Worm (Caenorhabditis elegans) whole organism, late embryonic: ENCODE results near the gene F23B12.7.

Experiments used
- C38D4.7 ChIP-seq: fragments of 200-800 bp; sonication (Bioruptor generic); optimal IDR thresholded peaks from 2 replicates; lab custom pipeline; 2018; ENCODE audit warnings: mild to moderate bottlenecking, missing genetic modification characterization, moderate library complexity, missing compliant biosample characterization
- F13H6.1 ChIP-seq: sonication (generic microtip); optimal IDR thresholded peaks from 2 replicates; lab custom pipeline; 2016; ENCODE audit warnings: missing genetic modification characterization, missing compliant biosample characterization
- K02D7.2 ChIP-seq: sonication (generic microtip); optimal IDR thresholded peaks from 2 replicates; lab custom pipeline; 2017; ENCODE audit warnings: mild to moderate bottlenecking, missing genetic modification characterization, missing compliant biosample characterization
- ceh-19 ChIP-seq: fragments of 200-800 bp; sonication (Bioruptor generic); optimal IDR thresholded peaks from 2 replicates; lab custom pipeline; 2018; ENCODE audit warnings: mild to moderate bottlenecking, missing genetic modification characterization, missing compliant biosample characterization
- ceh-2 ChIP-seq: sonication (generic microtip); optimal IDR thresholded peaks from 2 replicates; lab custom pipeline; 2016; ENCODE audit warnings: missing genotype, missing genetic modification characterization, missing compliant biosample characterization
- ceh-22 ChIP-seq: sonication (generic microtip); optimal IDR thresholded peaks from 2 replicates; lab custom pipeline; 2017; ENCODE audit warnings: missing biosample characterization, missing genetic modification characterization
- ceh-31 ChIP-seq: sonication (generic microtip); optimal IDR thresholded peaks from 2 replicates; lab custom pipeline; 2016; ENCODE audit warnings: missing genetic modification characterization, missing compliant biosample characterization
- ceh-34 ChIP-seq: sonication (generic microtip); optimal IDR thresholded peaks from 2 replicates; lab custom pipeline; 2016; ENCODE audit warnings: mild to moderate bottlenecking, missing genetic modification characterization, missing compliant biosample characterization
- ceh-6 ChIP-seq: fragments of 200-800 bp; sonication (Bioruptor generic); optimal IDR thresholded peaks from 2 replicates; lab custom pipeline; 2018; ENCODE audit warnings: mild to moderate bottlenecking, missing genetic modification characterization, missing compliant biosample characterization
- ceh-9 ChIP-seq: sonication (generic microtip); optimal IDR thresholded peaks from 2 replicates; lab custom pipeline; 2016; ENCODE audit warnings: mild to moderate bottlenecking, missing genetic modification characterization, inconsistent platforms, missing compliant biosample characterization
- che-1 ChIP-seq: sonication (generic microtip); optimal IDR thresholded peaks from 2 replicates; lab custom pipeline; 2016; ENCODE audit warnings: mild to moderate bottlenecking, missing genetic modification characterization, missing compliant biosample characterization
- dve-1 ChIP-seq: sonication (generic microtip); optimal IDR thresholded peaks from 2 replicates; lab custom pipeline; 2017; ENCODE audit warnings: antibody characterized with exemption, mild to moderate bottlenecking, missing genetic modification characterization, missing compliant biosample characterization
- elt-2 ChIP-seq: sonication (generic microtip); optimal IDR thresholded peaks from 2 replicates; lab custom pipeline; 2016; ENCODE audit warnings: missing genetic modification reagents, missing genetic modification characterization, missing compliant biosample characterization
- ets-4 ChIP-seq: sonication (generic microtip); optimal IDR thresholded peaks from 2 replicates; lab custom pipeline; 2016; ENCODE audit warnings: missing genetic modification characterization, missing compliant biosample characterization
- eyg-1 ChIP-seq: sonication (generic microtip); optimal IDR thresholded peaks from 2 replicates; lab custom pipeline; 2016; ENCODE audit warnings: missing genotype, missing genetic modification characterization, missing compliant biosample characterization
- fax-1 ChIP-seq: sonication (generic microtip); optimal IDR thresholded peaks from 2 replicates; lab custom pipeline; 2016; ENCODE audit warnings: missing genotype, missing genetic modification characterization, missing compliant biosample characterization
- gmeb-2 ChIP-seq: sonication (generic microtip); optimal IDR thresholded peaks from 2 replicates; lab custom pipeline; 2016; ENCODE audit warnings: missing genetic modification characterization, inconsistent platforms, missing compliant biosample characterization
- lin-11 ChIP-seq: fragments of 200-800 bp; sonication (Bioruptor generic); optimal IDR thresholded peaks from 2 replicates; lab custom pipeline; 2018; ENCODE audit warnings: mild to moderate bottlenecking, missing genetic modification characterization, missing compliant biosample characterization
- madf-2 ChIP-seq: sonication (generic microtip); optimal IDR thresholded peaks from 2 replicates; lab custom pipeline; 2017; ENCODE audit warnings: missing genetic modification characterization, missing compliant biosample characterization
- mec-3 ChIP-seq: sonication (generic microtip); optimal IDR thresholded peaks from 2 replicates; lab custom pipeline; 2016; ENCODE audit warnings: borderline replicate concordance, missing genetic modification characterization, missing compliant biosample characterization
- nfya-1 ChIP-seq: sonication (generic microtip); optimal IDR thresholded peaks from 2 replicates; lab custom pipeline; 2017; ENCODE audit warnings: missing genetic modification characterization, mild to moderate bottlenecking, missing compliant biosample characterization, antibody characterized with exemption, moderate library complexity
- nhr-11 ChIP-seq: fragments of 150-350 bp; optimal IDR thresholded peaks from 2 replicates; lab custom pipeline; 2014; ENCODE audit warnings: missing biosample characterization, missing genetic modification characterization
- nhr-232 ChIP-seq: sonication (generic microtip); optimal IDR thresholded peaks from 2 replicates; lab custom pipeline; 2016; ENCODE audit warnings: missing genetic modification characterization, missing compliant biosample characterization
- npax-4 ChIP-seq: sonication (generic microtip); optimal IDR thresholded peaks from 2 replicates; lab custom pipeline; 2016; ENCODE audit warnings: missing genetic modification characterization, missing compliant biosample characterization
- odd-2 ChIP-seq: sonication (generic microtip); optimal IDR thresholded peaks from 2 replicates; lab custom pipeline; 2017; ENCODE audit warnings: antibody characterized with exemption, mild to moderate bottlenecking, missing genetic modification characterization, missing compliant biosample characterization
- pat-9 ChIP-seq: fragments of 200-800 bp; sonication (Bioruptor generic); optimal IDR thresholded peaks from 2 replicates; lab custom pipeline; 2018; ENCODE audit warnings: mild to moderate bottlenecking, missing genetic modification characterization, moderate library complexity, missing compliant biosample characterization
- pha-2 ChIP-seq: sonication (generic microtip); optimal IDR thresholded peaks from 2 replicates; lab custom pipeline; 2017; ENCODE audit warnings: mild to moderate bottlenecking, missing genetic modification characterization, missing compliant biosample characterization
- pha-4 ChIP-seq: fragments of 150-350 bp; optimal IDR thresholded peaks from 2 replicates; lab custom pipeline; 2018; ENCODE audit warnings: missing biosample characterization, missing genetic modification reagents, missing genetic modification characterization
- pros-1 ChIP-seq: fragments of 150-350 bp; optimal IDR thresholded peaks from 2 replicates; lab custom pipeline; 2014; ENCODE audit warnings: missing biosample characterization, missing genetic modification reagents, missing genetic modification characterization
- sox-4 ChIP-seq: sonication (generic microtip); optimal IDR thresholded peaks from 2 replicates; lab custom pipeline; 2017; ENCODE audit warnings: mild to moderate bottlenecking, missing genetic modification characterization, inconsistent platforms, missing compliant biosample characterization
- syd-9 ChIP-seq: sonication (generic microtip); optimal IDR thresholded peaks from 2 replicates; lab custom pipeline; 2016; ENCODE audit warnings: mild to moderate bottlenecking, missing genetic modification characterization, moderate library complexity, missing compliant biosample characterization
- tbx-2 ChIP-seq: sonication (generic microtip); optimal IDR thresholded peaks from 2 replicates; lab custom pipeline; 2016; ENCODE audit warnings: missing genetic modification characterization, missing compliant biosample characterization
- tbx-7 ChIP-seq: sonication (generic microtip); optimal IDR thresholded peaks from 2 replicates; lab custom pipeline; 2016; ENCODE audit warnings: missing genotype, missing genetic modification characterization, missing compliant biosample characterization
- ttx-3 ChIP-seq: sonication (generic microtip); optimal IDR thresholded peaks from 2 replicates; lab custom pipeline; 2016; ENCODE audit warnings: missing genetic modification reagents, missing genetic modification characterization, missing compliant biosample characterization
- unc-3 ChIP-seq, 2 experiments: fragments of 200-800 bp in 1 of 2; sonication (Bioruptor generic) in 1 of 2; sonication (generic microtip) in 1 of 2; conservative IDR thresholded peaks in 1 of 2; optimal IDR thresholded peaks in 1 of 2; 2 replicates each; pipeline versions ENCODE4 v1.3.6 to Lab custom; 2016 to 2022; ENCODE audit warnings: missing compliant biosample characterization in 2 of 2, missing genetic modification characterization in 2 of 2, missing genetic modification reagents in 1 of 2
- unc-55 ChIP-seq: sonication (generic microtip); optimal IDR thresholded peaks from 2 replicates; lab custom pipeline; 2017; ENCODE audit warnings: missing biosample characterization, missing genetic modification reagents, missing genetic modification characterization
- unc-86 ChIP-seq: sonication (generic microtip); optimal IDR thresholded peaks from 2 replicates; lab custom pipeline; 2016; ENCODE audit warnings: missing genetic modification characterization, missing compliant biosample characterization
- zip-5 ChIP-seq: sonication (generic microtip); optimal IDR thresholded peaks from 2 replicates; lab custom pipeline; 2016; ENCODE audit warnings: missing genetic modification characterization, missing compliant biosample characterization

The F23B12.7 gene

DNA sequence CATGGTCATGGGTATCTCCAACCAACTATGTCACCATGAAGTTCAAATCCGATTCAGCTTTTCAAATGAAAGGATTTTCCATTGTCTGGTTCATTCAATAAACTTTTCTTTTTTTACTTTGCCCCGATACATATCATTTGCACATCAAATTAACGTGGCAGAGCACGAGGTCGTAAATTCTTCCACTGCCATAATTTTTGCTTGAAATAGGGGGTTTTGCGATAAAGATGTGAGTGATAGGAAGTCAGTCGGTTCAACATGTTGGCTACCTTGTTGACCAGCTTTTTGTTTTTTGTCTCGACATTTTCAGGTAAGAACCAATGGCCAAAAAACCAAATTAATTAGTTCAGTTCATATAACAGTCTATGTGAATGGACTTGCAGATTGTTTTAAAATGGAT is 27.2 kb downstream of the F23B12.7 start, which contains the start of gene clec-54:
clec-54 (plus strand) TSS at position 224 of the 400 bp plus-strand sequence.
- no peak for TF ChIP-seq tbx-2 (tag; lab: Kevin White, UChicago)
- no peak for TF ChIP-seq unc-55 (GFP tag; lab: Kevin White, UChicago)
- no peak for TF ChIP-seq npax-4 (tag; lab: Kevin White, UChicago)
- TF ChIP-seq unc-3 (GFP tag; conservative IDR thresholded peaks at IDR 0.05; lab: Robert Waterston, UW), result no peak
- TF ChIP-seq unc-3 (tag; optimal IDR thresholded peaks at IDR 0.05; lab: Kevin White, UChicago), result no peak
- no peak for TF ChIP-seq che-1 (tag; lab: Kevin White, UChicago)
- TF ChIP-seq nhr-232 (tag; lab: Kevin White, UChicago), result no peak
- TF ChIP-seq ceh-31 (tag; lab: Kevin White, UChicago), result no peak
- TF ChIP-seq lin-11 (tag; lab: Kevin White, UChicago), result no peak
- no peak for TF ChIP-seq ceh-6 (GFP tag; lab: Kevin White, UChicago)
- no peak for TF ChIP-seq syd-9 (tag; lab: Kevin White, UChicago)
- no peak for TF ChIP-seq ceh-22 (tag; lab: Kevin White, UChicago)
- TF ChIP-seq tbx-7 (tag; lab: Kevin White, UChicago), result no peak
- no peak for TF ChIP-seq sox-4 (tag; lab: Kevin White, UChicago)
- no peak for TF ChIP-seq nhr-11 (tag; lab: Kevin White, UChicago)
- TF ChIP-seq ets-4 (tag; lab: Kevin White, UChicago), result no peak

DNA sequence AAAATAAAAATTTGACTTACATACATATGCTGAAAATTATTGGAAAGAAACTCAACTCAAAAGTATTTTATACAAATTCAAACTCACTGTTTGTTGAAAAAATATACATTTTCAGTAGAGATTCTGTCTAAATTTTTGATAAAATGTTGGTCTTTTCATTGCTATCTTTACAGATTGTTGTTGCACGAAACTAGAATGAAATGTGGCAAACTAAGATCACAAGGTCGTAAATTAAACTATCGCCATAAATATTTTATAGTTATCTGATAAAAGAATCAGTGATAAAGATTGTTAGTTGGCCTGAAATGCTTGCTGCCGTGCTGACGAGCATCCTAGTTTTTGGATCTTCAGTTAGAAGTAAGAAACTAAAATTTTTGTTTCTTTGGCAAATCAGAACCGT is 29.5 kb downstream of the F23B12.7 start, which contains the start of gene clec-55:
clec-55 (plus strand) TSS at position 301 of the 400 bp plus-strand sequence.
- TF ChIP-seq nhr-11 (tag; lab: Kevin White, UChicago), result no peak
- no peak for TF ChIP-seq mec-3 (tag; lab: Kevin White, UChicago)
- TF ChIP-seq unc-86 (tag; lab: Kevin White, UChicago), result no peak
- no peak for TF ChIP-seq zip-5 (tag; lab: Kevin White, UChicago)
- no peak for TF ChIP-seq elt-2 (tag; lab: Kevin White, UChicago)
- TF ChIP-seq pros-1 (tag; lab: Kevin White, UChicago), result no peak
- no peak for TF ChIP-seq ceh-9 (tag; lab: Kevin White, UChicago)
- TF ChIP-seq nhr-232 (tag; lab: Kevin White, UChicago), result no peak
- no peak for TF ChIP-seq ceh-19 (GFP tag; lab: Kevin White, UChicago)
- no peak for TF ChIP-seq ceh-34 (tag; lab: Kevin White, UChicago)
- TF ChIP-seq odd-2 (tag; lab: Kevin White, UChicago), result no peak

DNA sequence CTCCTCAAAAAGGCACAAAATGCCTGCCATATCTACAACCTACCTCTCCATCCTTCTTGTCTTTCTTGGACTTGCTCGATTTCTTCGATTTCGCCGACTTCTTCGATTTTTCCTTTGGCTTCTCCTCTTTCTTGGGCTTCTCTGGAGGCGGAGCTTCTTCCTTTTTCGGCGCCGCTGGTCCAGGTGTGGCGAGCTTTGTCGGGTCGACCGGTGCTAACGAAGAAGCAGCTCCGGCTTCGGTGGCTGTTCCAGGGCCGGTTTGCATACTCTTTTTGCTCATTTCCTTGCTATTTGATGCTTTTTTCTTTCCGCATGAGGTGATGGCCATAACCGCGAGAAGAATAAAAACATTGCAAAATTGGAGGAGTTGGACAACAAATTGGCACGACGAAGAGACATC is 31.0 kb downstream of the F23B12.7 start:
- no peak for TF ChIP-seq K02D7.2 (tag; lab: Kevin White, UChicago)
- TF ChIP-seq ceh-19 (GFP tag; lab: Kevin White, UChicago), result no peak
- TF ChIP-seq ttx-3, result no peak
- TF ChIP-seq dve-1 (tag; lab: Kevin White, UChicago), result no peak
- TF ChIP-seq C38D4.7 (GFP tag; lab: Kevin White, UChicago), result no peak
- no peak for TF ChIP-seq eyg-1 (tag; lab: Kevin White, UChicago)
- TF ChIP-seq pha-4 (tag; lab: Kevin White, UChicago), result no peak

DNA sequence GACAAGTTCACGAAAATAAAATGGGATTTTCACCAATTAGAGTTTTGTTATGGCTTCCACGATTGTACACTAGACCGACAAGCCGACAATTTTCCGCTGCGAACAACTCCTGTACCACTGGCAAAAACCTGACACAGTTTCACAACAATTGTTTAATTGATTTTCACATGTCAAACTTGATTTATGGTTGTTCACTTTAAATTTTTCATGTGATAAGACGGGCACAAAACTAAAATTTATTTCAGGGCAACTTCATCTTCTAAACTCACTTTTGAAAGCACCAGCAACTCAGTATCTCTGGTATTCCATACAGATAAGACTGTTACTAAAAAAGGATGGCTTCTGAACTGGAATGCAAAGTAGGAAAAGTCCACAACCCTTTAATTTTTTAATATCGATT is 31.9 kb downstream of the F23B12.7 start, which contains the start of gene R02D5.7:
R02D5.7 (minus strand) TSS at position 101 of the 400 bp plus-strand sequence.
- TF ChIP-seq gmeb-2 (tag; lab: Kevin White, UChicago) (no peak), fax-1 (tag; lab: Kevin White, UChicago) (no peak), ceh-19 (GFP tag; lab: Kevin White, UChicago) (no peak), nfya-1 (tag; lab: Kevin White, UChicago) (no peak), madf-2 (tag; lab: Kevin White, UChicago) (no peak), ceh-2 (tag; lab: Kevin White, UChicago) (no peak), pat-9 (no peak), ceh-6 (GFP tag; lab: Kevin White, UChicago) (no peak), ceh-31 (tag; lab: Kevin White, UChicago) (no peak), F13H6.1 (tag; lab: Kevin White, UChicago) (no peak), ceh-22 (tag; lab: Kevin White, UChicago) (no peak), pha-2 (tag; lab: Kevin White, UChicago) (no peak), ceh-34 (tag; lab: Kevin White, UChicago) (no peak)
